Worm (Caenorhabditis elegans) whole organism, late embryonic: Measurements from ENCODE around the gene mel-46.

Experiments
- C08G9.2 ChIP-seq: sonication (generic microtip); optimal IDR thresholded peaks from 2 replicates; lab custom pipeline; 2016; ENCODE audit warnings: mild to moderate bottlenecking, missing genetic modification characterization, moderate library complexity, missing compliant biosample characterization
- C38D4.7 ChIP-seq: fragments of 200-800 bp; sonication (Bioruptor generic); optimal IDR thresholded peaks from 2 replicates; lab custom pipeline; 2018; ENCODE audit warnings: mild to moderate bottlenecking, missing genetic modification characterization, moderate library complexity, missing compliant biosample characterization
- K02D7.2 ChIP-seq: sonication (generic microtip); optimal IDR thresholded peaks from 2 replicates; lab custom pipeline; 2017; ENCODE audit warnings: mild to moderate bottlenecking, missing genetic modification characterization, missing compliant biosample characterization
- K09A11.1 ChIP-seq: sonication (generic microtip); optimal IDR thresholded peaks from 2 replicates; lab custom pipeline; 2017; ENCODE audit warnings: antibody characterized with exemption, mild to moderate bottlenecking, missing genetic modification characterization, missing compliant biosample characterization; ENCODE audit not compliant: insufficient read depth
- ahr-1 ChIP-seq: sonication (generic microtip); optimal IDR thresholded peaks from 2 replicates; lab custom pipeline; 2016; ENCODE audit warnings: missing genetic modification characterization, missing compliant biosample characterization
- ceh-14 ChIP-seq: sonication (generic microtip); optimal IDR thresholded peaks from 2 replicates; lab custom pipeline; 2016; ENCODE audit warnings: missing genotype, missing genetic modification characterization, missing compliant biosample characterization
- ceh-18 ChIP-seq: sonication (generic microtip); optimal IDR thresholded peaks from 2 replicates; lab custom pipeline; 2016; ENCODE audit warnings: missing genetic modification characterization, missing compliant biosample characterization
- ceh-19 ChIP-seq: fragments of 200-800 bp; sonication (Bioruptor generic); optimal IDR thresholded peaks from 2 replicates; lab custom pipeline; 2018; ENCODE audit warnings: mild to moderate bottlenecking, missing genetic modification characterization, missing compliant biosample characterization
- ceh-22 ChIP-seq: sonication (generic microtip); optimal IDR thresholded peaks from 2 replicates; lab custom pipeline; 2017; ENCODE audit warnings: missing biosample characterization, missing genetic modification characterization
- ceh-24 ChIP-seq: sonication (generic microtip); optimal IDR thresholded peaks from 2 replicates; lab custom pipeline; 2016; ENCODE audit warnings: mild to moderate bottlenecking, missing genetic modification characterization, missing compliant biosample characterization
- ceh-30 ChIP-seq: fragments of 150-350 bp; optimal IDR thresholded peaks from 2 replicates; lab custom pipeline; 2014; ENCODE audit warnings: missing biosample characterization, missing genetic modification characterization
- ceh-45 ChIP-seq: fragments of 200-800 bp; sonication (Bioruptor generic); IDR thresholded peaks from 2 replicates; pipeline ENCODE4 v1.3.6; 2022; ENCODE audit warnings: missing genetic modification reagents, missing genetic modification characterization, missing compliant biosample characterization
- ceh-6 ChIP-seq: fragments of 200-800 bp; sonication (Bioruptor generic); optimal IDR thresholded peaks from 2 replicates; lab custom pipeline; 2018; ENCODE audit warnings: mild to moderate bottlenecking, missing genetic modification characterization, missing compliant biosample characterization
- ceh-9 ChIP-seq: sonication (generic microtip); optimal IDR thresholded peaks from 2 replicates; lab custom pipeline; 2016; ENCODE audit warnings: mild to moderate bottlenecking, missing genetic modification characterization, inconsistent platforms, missing compliant biosample characterization
- dmd-4 ChIP-seq: sonication (generic microtip); optimal IDR thresholded peaks from 2 replicates; lab custom pipeline; 2016; ENCODE audit warnings: borderline replicate concordance, missing genetic modification characterization, missing compliant biosample characterization
- dve-1 ChIP-seq: sonication (generic microtip); optimal IDR thresholded peaks from 2 replicates; lab custom pipeline; 2017; ENCODE audit warnings: antibody characterized with exemption, mild to moderate bottlenecking, missing genetic modification characterization, missing compliant biosample characterization
- elt-2 ChIP-seq: sonication (generic microtip); optimal IDR thresholded peaks from 2 replicates; lab custom pipeline; 2016; ENCODE audit warnings: missing genetic modification reagents, missing genetic modification characterization, missing compliant biosample characterization
- elt-4 ChIP-seq: sonication (generic microtip); optimal IDR thresholded peaks from 2 replicates; lab custom pipeline; 2016; ENCODE audit warnings: missing genetic modification characterization, missing compliant biosample characterization
- eyg-1 ChIP-seq: sonication (generic microtip); optimal IDR thresholded peaks from 2 replicates; lab custom pipeline; 2016; ENCODE audit warnings: missing genotype, missing genetic modification characterization, missing compliant biosample characterization
- fax-1 ChIP-seq: sonication (generic microtip); optimal IDR thresholded peaks from 2 replicates; lab custom pipeline; 2016; ENCODE audit warnings: missing genotype, missing genetic modification characterization, missing compliant biosample characterization
- fkh-10 ChIP-seq: fragments of 150-350 bp; optimal IDR thresholded peaks from 2 replicates; lab custom pipeline; 2014; ENCODE audit warnings: missing biosample characterization, missing genetic modification reagents, missing genetic modification characterization
- fkh-6 ChIP-seq: sonication (generic microtip); optimal IDR thresholded peaks from 2 replicates; lab custom pipeline; 2016; ENCODE audit warnings: missing genetic modification characterization, missing compliant biosample characterization
- hlh-13 ChIP-seq: fragments of 200-800 bp; sonication (Bioruptor generic); optimal IDR thresholded peaks from 2 replicates; lab custom pipeline; 2018; ENCODE audit warnings: mild to moderate bottlenecking, missing genetic modification characterization, missing compliant biosample characterization
- hlh-15 ChIP-seq: sonication (generic microtip); optimal IDR thresholded peaks from 2 replicates; lab custom pipeline; 2016; ENCODE audit warnings: missing genetic modification characterization, missing compliant biosample characterization
- hlh-30 ChIP-seq: sonication (generic microtip); optimal IDR thresholded peaks from 2 replicates; lab custom pipeline; 2017; ENCODE audit warnings: antibody characterized with exemption, missing genetic modification characterization, missing compliant biosample characterization; ENCODE audit not compliant: insufficient read depth
- hlh-6 ChIP-seq: sonication (generic microtip); optimal IDR thresholded peaks from 2 replicates; lab custom pipeline; 2016; ENCODE audit warnings: missing genotype, missing genetic modification characterization, missing compliant biosample characterization
- hlh-8 ChIP-seq: sonication (generic microtip); optimal IDR thresholded peaks from 2 replicates; lab custom pipeline; 2016; ENCODE audit warnings: missing genotype, missing genetic modification characterization, missing compliant biosample characterization
- lim-6 ChIP-seq: sonication (generic microtip); optimal IDR thresholded peaks from 2 replicates; lab custom pipeline; 2016; ENCODE audit warnings: missing genetic modification characterization, missing compliant biosample characterization
- madf-2 ChIP-seq: sonication (generic microtip); optimal IDR thresholded peaks from 2 replicates; lab custom pipeline; 2017; ENCODE audit warnings: missing genetic modification characterization, missing compliant biosample characterization
- mec-3 ChIP-seq: sonication (generic microtip); optimal IDR thresholded peaks from 2 replicates; lab custom pipeline; 2016; ENCODE audit warnings: borderline replicate concordance, missing genetic modification characterization, missing compliant biosample characterization
- nfya-1 ChIP-seq: sonication (generic microtip); optimal IDR thresholded peaks from 2 replicates; lab custom pipeline; 2017; ENCODE audit warnings: missing genetic modification characterization, mild to moderate bottlenecking, missing compliant biosample characterization, antibody characterized with exemption, moderate library complexity
- nhr-11 ChIP-seq: fragments of 150-350 bp; optimal IDR thresholded peaks from 2 replicates; lab custom pipeline; 2014; ENCODE audit warnings: missing biosample characterization, missing genetic modification characterization
- npax-4 ChIP-seq: sonication (generic microtip); optimal IDR thresholded peaks from 2 replicates; lab custom pipeline; 2016; ENCODE audit warnings: missing genetic modification characterization, missing compliant biosample characterization
- odd-2 ChIP-seq: sonication (generic microtip); optimal IDR thresholded peaks from 2 replicates; lab custom pipeline; 2017; ENCODE audit warnings: antibody characterized with exemption, mild to moderate bottlenecking, missing genetic modification characterization, missing compliant biosample characterization
- pag-3 ChIP-seq: sonication (generic microtip); optimal IDR thresholded peaks from 2 replicates; lab custom pipeline; 2016; ENCODE audit warnings: missing compliant biosample characterization, missing genetic modification characterization, borderline replicate concordance
- pax-1 ChIP-seq: fragments of 150-350 bp; optimal IDR thresholded peaks from 2 replicates; lab custom pipeline; 2014; ENCODE audit warnings: missing biosample characterization, missing genetic modification characterization
- pha-2 ChIP-seq: sonication (generic microtip); optimal IDR thresholded peaks from 2 replicates; lab custom pipeline; 2017; ENCODE audit warnings: mild to moderate bottlenecking, missing genetic modification characterization, missing compliant biosample characterization
- pha-4 ChIP-seq: fragments of 150-350 bp; optimal IDR thresholded peaks from 2 replicates; lab custom pipeline; 2018; ENCODE audit warnings: missing biosample characterization, missing genetic modification reagents, missing genetic modification characterization
- pqm-1 ChIP-seq: sonication (generic microtip); optimal IDR thresholded peaks from 2 replicates; lab custom pipeline; 2016; ENCODE audit warnings: missing genetic modification characterization, missing compliant biosample characterization
- pros-1 ChIP-seq: fragments of 150-350 bp; optimal IDR thresholded peaks from 2 replicates; lab custom pipeline; 2014; ENCODE audit warnings: missing biosample characterization, missing genetic modification reagents, missing genetic modification characterization
- ref-2 ChIP-seq: sonication (generic microtip); optimal IDR thresholded peaks from 2 replicates; lab custom pipeline; 2016; ENCODE audit warnings: missing genetic modification characterization, missing compliant biosample characterization
- rnt-1 ChIP-seq: sonication (generic microtip); optimal IDR thresholded peaks from 2 replicates; lab custom pipeline; 2016; ENCODE audit warnings: missing genetic modification characterization, missing compliant biosample characterization
- sox-2 ChIP-seq: fragments of 200-800 bp; sonication (Bioruptor generic); IDR thresholded peaks from 2 replicates; pipeline ENCODE4 v1.3.6; 2022; ENCODE audit warnings: missing genetic modification reagents, missing genetic modification characterization, missing compliant biosample characterization
- sox-4 ChIP-seq: sonication (generic microtip); optimal IDR thresholded peaks from 2 replicates; lab custom pipeline; 2017; ENCODE audit warnings: mild to moderate bottlenecking, missing genetic modification characterization, inconsistent platforms, missing compliant biosample characterization
- syd-9 ChIP-seq: sonication (generic microtip); optimal IDR thresholded peaks from 2 replicates; lab custom pipeline; 2016; ENCODE audit warnings: mild to moderate bottlenecking, missing genetic modification characterization, moderate library complexity, missing compliant biosample characterization
- tbx-2 ChIP-seq: sonication (generic microtip); optimal IDR thresholded peaks from 2 replicates; lab custom pipeline; 2016; ENCODE audit warnings: missing genetic modification characterization, missing compliant biosample characterization
- ttx-3 ChIP-seq: sonication (generic microtip); optimal IDR thresholded peaks from 2 replicates; lab custom pipeline; 2016; ENCODE audit warnings: missing genetic modification reagents, missing genetic modification characterization, missing compliant biosample characterization
- unc-3 ChIP-seq, 2 experiments: fragments of 200-800 bp in 1 of 2; sonication (Bioruptor generic) in 1 of 2; sonication (generic microtip) in 1 of 2; conservative IDR thresholded peaks in 1 of 2; optimal IDR thresholded peaks in 1 of 2; 2 replicates each; pipeline versions ENCODE4 v1.3.6 to Lab custom; 2016 to 2022; ENCODE audit warnings: missing compliant biosample characterization in 2 of 2, missing genetic modification characterization in 2 of 2, missing genetic modification reagents in 1 of 2
- unc-42 ChIP-seq: sonication (generic microtip); optimal IDR thresholded peaks from 2 replicates; lab custom pipeline; 2016; ENCODE audit warnings: missing genotype, missing genetic modification characterization, missing compliant biosample characterization
- unc-55 ChIP-seq: sonication (generic microtip); optimal IDR thresholded peaks from 2 replicates; lab custom pipeline; 2017; ENCODE audit warnings: missing biosample characterization, missing genetic modification reagents, missing genetic modification characterization
- unc-86 ChIP-seq: sonication (generic microtip); optimal IDR thresholded peaks from 2 replicates; lab custom pipeline; 2016; ENCODE audit warnings: missing genetic modification characterization, missing compliant biosample characterization
- ztf-16 ChIP-seq: sonication (generic microtip); optimal IDR thresholded peaks from 2 replicates; lab custom pipeline; 2017; ENCODE audit warnings: missing genetic modification characterization, missing compliant biosample characterization

Gene mel-46

ce11 chrIV:16863431-16863895 lies at the start of gene mel-46, which contains the start of gene lsy-13:
Gene mel-46 (minus strand): TSS chrIV:16863481.
Gene lsy-13 (plus strand): TSS chrIV:16863870.
- TF ChIP-seq madf-2 (peak; percentile 9), rnt-1 (tag; lab: Kevin White, UChicago) (peak; percentile 27), tbx-2 (peak; percentile 59), ceh-6 (no peak), pax-1 (tag; lab: Kevin White, UChicago) (no peak), K02D7.2 (tag; lab: Kevin White, UChicago) (peak; percentile 55), syd-9 (tag; lab: Kevin White, UChicago) (no peak), unc-86 (no peak), pha-4 (tag; lab: Kevin White, UChicago) (no peak), sox-4 (tag; lab: Kevin White, UChicago) (peak; percentile 70), eyg-1 (tag; lab: Kevin White, UChicago) (peak; percentile 46), ceh-18 (tag; lab: Kevin White, UChicago) (peak; percentile 20), ceh-30 (tag; lab: Kevin White, UChicago) (no peak), fkh-6 (tag; lab: Kevin White, UChicago) (peak; percentile 38), pqm-1 (tag; lab: Kevin White, UChicago) (no peak), ceh-22 (tag; lab: Kevin White, UChicago) (no peak), ceh-24 (tag; lab: Kevin White, UChicago) (no peak), elt-4 (no peak), odd-2 (tag; lab: Kevin White, UChicago) (peak; percentile 28), dmd-4 (peak; percentile 4), ref-2 (tag; lab: Kevin White, UChicago) (no peak), hlh-15 (no peak), nhr-11 (tag; lab: Kevin White, UChicago) (no peak), ahr-1 (peak; percentile 47), ceh-19 (GFP tag; lab: Kevin White, UChicago) (peak; percentile 53), hlh-13 (GFP tag; lab: Kevin White, UChicago) (no peak), elt-2 (tag; lab: Kevin White, UChicago) (peak; percentile 81), hlh-8 (tag; lab: Kevin White, UChicago) (peak; percentile 20), fax-1 (tag; lab: Kevin White, UChicago) (peak; percentile 37), mec-3 (tag; lab: Kevin White, UChicago) (no peak), nfya-1 (tag; lab: Kevin White, UChicago) (peak; percentile 55), unc-3 (GFP tag; conservative IDR thresholded peaks at IDR 0.05; lab: Robert Waterston, UW) (0 out of 2 replicates have a peak, but pooled peaks have one; percentile 19), unc-3 (tag; optimal IDR thresholded peaks at IDR 0.05; lab: Kevin White, UChicago) (peak; percentile 9), K09A11.1 (peak; percentile 72), npax-4 (tag; lab: Kevin White, UChicago) (no peak), unc-42 (tag; lab: Kevin White, UChicago) (peak; percentile 82), fkh-10 (no peak), pha-2 (peak; percentile 50), hlh-6 (tag; lab: Kevin White, UChicago) (no peak), C38D4.7 (GFP tag; lab: Kevin White, UChicago) (no peak), ttx-3 (tag; lab: Kevin White, UChicago) (peak; percentile 71), unc-55 (GFP tag; lab: Kevin White, UChicago) (no peak), ceh-45 (GFP tag; lab: Robert Waterston, UW) (no peak), pag-3 (tag; lab: Kevin White, UChicago) (no peak), dve-1 (tag; lab: Kevin White, UChicago) (no peak), C08G9.2 (tag; lab: Kevin White, UChicago) (no peak), lim-6 (tag; lab: Kevin White, UChicago) (no peak), ztf-16 (tag; lab: Kevin White, UChicago) (peak; percentile 38), sox-2 (GFP tag; lab: Robert Waterston, UW) (no peak), ceh-9 (no peak), ceh-14 (tag; lab: Kevin White, UChicago) (peak; percentile 79), hlh-30 (no peak), pros-1 (tag; lab: Kevin White, UChicago) (no peak)
